Worm (Caenorhabditis elegans) whole organism, L2 larva: ENCODE results near the gene gcy-21.

Experiments used
- ZK546.5 ChIP-seq: sonication (generic microtip); optimal IDR thresholded peaks from 2 replicates; lab custom pipeline; 2017; ENCODE audit warnings: missing biosample characterization, missing genetic modification characterization
- alr-1 ChIP-seq: fragments of 150-350 bp; optimal IDR thresholded peaks from 2 replicates; lab custom pipeline; 2014; ENCODE audit warnings: missing biosample characterization, missing genetic modification characterization
- aly-2 ChIP-seq: fragments of 150-350 bp; optimal IDR thresholded peaks from 2 replicates; lab custom pipeline; 2014; ENCODE audit warnings: missing biosample characterization, missing genetic modification characterization
- ama-1 ChIP-seq: fragments of 150-350 bp; optimal IDR thresholded peaks from 2 replicates; lab custom pipeline; 2018; ENCODE audit warnings: inconsistent platforms
- elt-3 ChIP-seq: sonication (generic microtip); optimal IDR thresholded peaks from 2 replicates; lab custom pipeline; 2017; ENCODE audit warnings: missing biosample characterization, missing genetic modification characterization
- lin-13 ChIP-seq: fragments of 150-350 bp; optimal IDR thresholded peaks from 2 replicates; lab custom pipeline; 2014; ENCODE audit warnings: missing biosample characterization, missing genetic modification reagents, missing genetic modification characterization
- nhr-11 ChIP-seq: fragments of 150-350 bp; optimal IDR thresholded peaks from 2 replicates; lab custom pipeline; 2014; ENCODE audit warnings: missing biosample characterization, missing genetic modification characterization
- skn-1 ChIP-seq: sonication (generic microtip); optimal IDR thresholded peaks from 2 replicates; lab custom pipeline; 2017; ENCODE audit warnings: missing biosample characterization, missing genetic modification characterization
- sma-9 ChIP-seq, 2 experiments: fragments of 150-350 bp in 1 of 2; sonication (generic microtip) in 1 of 2; optimal IDR thresholded peaks; 2 replicates each; lab custom pipeline; 2014 to 2016; ENCODE audit warnings: missing genetic modification characterization in 2 of 2, mild to moderate bottlenecking in 1 of 2, missing biosample characterization in 1 of 2, missing compliant biosample characterization in 1 of 2, missing genetic modification reagents in 1 of 2, moderate library complexity in 1 of 2
- unc-39 ChIP-seq: fragments of 150-350 bp; optimal IDR thresholded peaks from 2 replicates; lab custom pipeline; 2014; ENCODE audit warnings: missing biosample characterization, missing genetic modification characterization
- unc-62 ChIP-seq: fragments of 150-350 bp; optimal IDR thresholded peaks from 2 replicates; lab custom pipeline; 2014; ENCODE audit warnings: missing biosample characterization, missing genetic modification reagents, missing genetic modification characterization

DNA sequence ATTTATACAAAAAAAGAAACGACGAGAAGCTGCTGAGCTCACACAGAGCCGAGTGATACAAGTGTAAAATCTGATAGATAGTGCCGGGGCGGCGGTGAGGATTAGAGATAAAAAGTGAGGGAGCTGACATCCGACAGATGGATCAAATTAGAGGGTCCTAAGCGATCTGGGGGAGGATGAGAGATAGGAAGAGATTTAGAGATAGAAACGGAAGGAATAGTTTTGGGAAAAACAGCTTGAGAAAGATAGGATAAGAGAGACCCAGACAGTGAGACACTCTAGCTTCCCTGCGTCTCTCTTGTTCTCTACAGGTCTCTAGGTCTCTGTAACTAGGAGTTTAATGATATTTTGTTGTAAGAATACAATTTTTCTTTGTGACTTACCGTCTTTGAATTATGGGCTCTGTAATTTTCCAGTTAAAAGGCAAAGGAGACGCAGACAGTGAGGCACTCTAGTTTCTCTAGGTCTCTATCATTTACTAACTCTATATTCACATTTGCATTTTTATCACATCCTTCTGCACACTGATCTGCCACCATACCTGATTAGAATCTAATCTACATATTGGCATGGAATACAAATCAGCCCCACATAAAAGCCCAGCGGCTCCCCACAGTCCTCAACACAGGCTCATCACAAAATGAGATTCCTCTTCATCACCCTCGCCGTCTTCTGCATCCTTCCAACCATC is 27.7 kb downstream of the gcy-21 start, which contains the start of the genes sup-9 and nspf-1:
- TF ChIP-seq unc-62 (GFP tag; lab: Kevin White, UChicago) (no peak), alr-1 (tag; lab: Kevin White, UChicago) (no peak), elt-3 (tag; lab: Kevin White, UChicago) (no peak), nhr-11 (tag; lab: Kevin White, UChicago) (no peak), aly-2 (no peak), skn-1 (no peak), ZK546.5 (no peak), lin-13 (GFP tag; lab: Kevin White, UChicago) (peak; percentile 59), ama-1 (no peak), sma-9 (GFP tag; optimal IDR thresholded peaks at IDR 0.05; lab: Kevin White, UChicago) (peak; percentile 49), sma-9 (tag; optimal IDR thresholded peaks at IDR 0.05; lab: Kevin White, UChicago) (no peak), unc-39 (tag; lab: Kevin White, UChicago) (no peak)
